Fruit fly (Drosophila melanogaster) whole organism, adult: Measurements from ENCODE around the gene JMJD6.

Source experiments
- CG11617 ChIP-seq: fragments of 200-800 bp; sonication (Bioruptor generic); optimal IDR thresholded peaks from 2 replicates; lab custom pipeline; 2017; ENCODE audit warnings: mild to moderate bottlenecking, missing biosample characterization, missing genetic modification reagents, missing genetic modification characterization
- CG12768 ChIP-seq: fragments of 200-800 bp; sonication (Bioruptor generic); optimal IDR thresholded peaks from 2 replicates; lab custom pipeline; 2017; ENCODE audit warnings: missing biosample characterization, missing genetic modification characterization, mild to moderate bottlenecking, moderate library complexity, missing genetic modification reagents
- CG1620 ChIP-seq: fragments of 200-800 bp; sonication (Bioruptor generic); optimal IDR thresholded peaks from 2 replicates; lab custom pipeline; 2016; ENCODE audit warnings: missing biosample characterization, missing genetic modification characterization
- CG33017 ChIP-seq: fragments of 200-800 bp; sonication (Bioruptor generic); optimal IDR thresholded peaks from 2 replicates; lab custom pipeline; 2018; ENCODE audit warnings: missing biosample characterization, mild to moderate bottlenecking, missing genetic modification characterization, moderate library complexity
- CG5204 ChIP-seq: fragments of 200-800 bp; sonication (Bioruptor generic); optimal IDR thresholded peaks from 2 replicates; lab custom pipeline; 2016; ENCODE audit warnings: missing biosample characterization, missing genetic modification characterization
- CG7045 ChIP-seq: fragments of 200-800 bp; sonication (Bioruptor generic); optimal IDR thresholded peaks from 2 replicates; lab custom pipeline; 2017; ENCODE audit warnings: missing biosample characterization, mild to moderate bottlenecking, missing genetic modification characterization
- CG7101 ChIP-seq: fragments of 200-800 bp; sonication (Bioruptor generic); optimal IDR thresholded peaks from 2 replicates; lab custom pipeline; 2018; ENCODE audit warnings: missing biosample characterization, mild to moderate bottlenecking, missing genetic modification characterization, moderate library complexity
- Clk ChIP-seq: fragments of 200-800 bp; sonication (Bioruptor generic); optimal IDR thresholded peaks from 2 replicates; lab custom pipeline; 2017; ENCODE audit warnings: missing biosample characterization, missing genetic modification characterization
- Hr96 ChIP-seq: fragments of 200-800 bp; sonication (Bioruptor generic); optimal IDR thresholded peaks from 2 replicates; lab custom pipeline; 2016; ENCODE audit warnings: missing biosample characterization, missing genetic modification characterization
- bab1 ChIP-seq: fragments of 200-800 bp; sonication (Bioruptor generic); optimal IDR thresholded peaks from 3 replicates; lab custom pipeline; 2019; ENCODE audit warnings: missing biosample characterization, mild to moderate bottlenecking, missing genetic modification characterization, moderate library complexity
- kay ChIP-seq: fragments of 200-800 bp; sonication (Bioruptor generic); peaks from one replicate; lab custom pipeline; 2016; ENCODE audit warnings: missing biosample characterization, missing genetic modification characterization, borderline replicate concordance
- ovo ChIP-seq: fragments of 200-800 bp; sonication (Bioruptor generic); optimal IDR thresholded peaks from 2 replicates; lab custom pipeline; 2016; ENCODE audit warnings: missing biosample characterization, missing genetic modification characterization

dm6 chr3R:22368777-22369214 lies 6.6 kb upstream of the JMJD6 start:
- peak; percentile 72 for TF ChIP-seq Hr96 (GFP tag; lab: Kevin White, UChicago)
- TF ChIP-seq CG5204 (GFP tag; lab: Kevin White, UChicago) = no peak
- peak; percentile 79 for TF ChIP-seq kay
- no peak for TF ChIP-seq Clk (GFP tag; lab: Kevin White, UChicago)
- TF ChIP-seq CG7101 (tag; lab: Kevin White, UChicago) = peak; percentile 52
- TF ChIP-seq CG33017 (tag; lab: Kevin White, UChicago) = peak; percentile 30
- no peak for TF ChIP-seq CG12768 (GFP tag; lab: Kevin White, UChicago)
- TF ChIP-seq ovo (GFP tag; lab: Kevin White, UChicago) = no peak
- no peak for TF ChIP-seq CG1620 (GFP tag; lab: Kevin White, UChicago)
- TF ChIP-seq bab1 (GFP tag; lab: Kevin White, UChicago) = peak; percentile 2
- peak; percentile 19 for TF ChIP-seq CG11617 (GFP tag; lab: Kevin White, UChicago)
- TF ChIP-seq CG7045 = peak; percentile 53
